Fruit fly (Drosophila melanogaster) S2 (cell line): ENCODE results near the gene CG4793.

Experiments
- CG8478 ChIP-seq: fragments of >200 bp; optimal IDR thresholded peaks from 2 replicates; lab custom pipeline; 2018
- CTCF ChIP-seq, 2 experiments: fragments of >200 bp; optimal IDR thresholded peaks; 2 replicates each; lab custom pipeline; 2018

DNA sequence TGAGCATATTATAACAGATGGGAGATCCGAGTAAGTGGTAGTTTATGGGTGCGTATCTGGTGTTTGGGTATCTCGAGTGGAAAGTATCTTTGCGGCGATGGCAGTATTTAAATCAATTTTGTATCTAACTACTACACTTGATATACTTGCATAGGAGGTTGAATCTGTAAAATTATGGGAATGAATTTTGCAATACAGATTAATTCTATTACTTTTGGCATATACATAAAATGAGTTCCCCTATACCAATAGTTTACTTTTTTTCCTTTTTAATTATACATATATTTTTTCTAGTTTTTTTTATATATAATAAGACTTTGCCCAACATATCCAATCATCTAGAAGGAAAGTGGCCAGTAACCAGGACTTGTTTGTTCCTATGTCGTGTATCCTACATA lies 13.9 kb upstream of the CG4793 start:
- TF ChIP-seq CG8478 (lab: Kevin White, UChicago) (no peak), CTCF (optimal IDR thresholded peaks at IDR 0.05; lab: Kevin White, UChicago) (no peak)
